Fruit fly (Drosophila melanogaster) whole organism, pupa: Measurements from ENCODE around the gene CG12307.

Experiments
- CG34367 ChIP-seq: fragments of 200-800 bp; sonication (Bioruptor generic); optimal IDR thresholded peaks from 2 replicates; lab custom pipeline; 2018; ENCODE audit warnings: missing biosample characterization, mild to moderate bottlenecking, missing genetic modification characterization
- CG4496 ChIP-seq: fragments of 200-800 bp; sonication (Bioruptor generic); IDR thresholded peaks from 3 replicates; pipeline ENCODE4 v1.3.6; 2022; ENCODE audit warnings: missing biosample characterization, missing genetic modification characterization
- CG8301 ChIP-seq: fragments of 200-800 bp; sonication (Bioruptor generic); optimal IDR thresholded peaks from 2 replicates; lab custom pipeline; 2018; ENCODE audit warnings: missing biosample characterization, mild to moderate bottlenecking, missing genetic modification characterization
- CG9948 ChIP-seq: fragments of 200-800 bp; sonication (Bioruptor generic); optimal IDR thresholded peaks from 2 replicates; lab custom pipeline; 2018; ENCODE audit warnings: missing biosample characterization, mild to moderate bottlenecking, missing genetic modification characterization, moderate library complexity
- D1 ChIP-seq: fragments of 200-800 bp; sonication (Bioruptor generic); optimal IDR thresholded peaks from 2 replicates; lab custom pipeline; 2018; ENCODE audit warnings: missing biosample characterization, mild to moderate bottlenecking, missing genetic modification characterization, moderate library complexity
- EcR ChIP-seq: fragments of 200-800 bp; sonication (Bioruptor generic); optimal IDR thresholded peaks from 3 replicates; lab custom pipeline; 2019; ENCODE audit warnings: missing biosample characterization, missing genetic modification characterization, mild to moderate bottlenecking, moderate library complexity, missing genetic modification reagents
- Ets98B ChIP-seq: fragments of 200-800 bp; sonication (Bioruptor generic); IDR thresholded peaks from 2 replicates; pipeline ENCODE4 v1.3.6; 2022; ENCODE audit warnings: missing biosample characterization, missing genetic modification characterization
- Pif1B ChIP-seq: fragments of 200-800 bp; sonication (Bioruptor generic); optimal IDR thresholded peaks from 3 replicates; lab custom pipeline; 2016; ENCODE audit warnings: missing biosample characterization, missing genetic modification characterization
- Snoo ChIP-seq: fragments of 200-800 bp; sonication (Bioruptor generic); optimal IDR thresholded peaks from 3 replicates; lab custom pipeline; 2017; ENCODE audit warnings: missing biosample characterization, mild to moderate bottlenecking, missing genetic modification characterization, inconsistent platforms
- fd96Ca ChIP-seq: fragments of 200-800 bp; sonication (Bioruptor generic); IDR thresholded peaks from 3 replicates; pipeline ENCODE4 v1.3.6; 2022; ENCODE audit warnings: missing biosample characterization, missing genetic modification characterization
- gl ChIP-seq: fragments of 200-800 bp; sonication (Bioruptor generic); optimal IDR thresholded peaks from 2 replicates; lab custom pipeline; 2018; ENCODE audit warnings: missing biosample characterization, mild to moderate bottlenecking, missing genetic modification characterization

Gene CG12307

DNA sequence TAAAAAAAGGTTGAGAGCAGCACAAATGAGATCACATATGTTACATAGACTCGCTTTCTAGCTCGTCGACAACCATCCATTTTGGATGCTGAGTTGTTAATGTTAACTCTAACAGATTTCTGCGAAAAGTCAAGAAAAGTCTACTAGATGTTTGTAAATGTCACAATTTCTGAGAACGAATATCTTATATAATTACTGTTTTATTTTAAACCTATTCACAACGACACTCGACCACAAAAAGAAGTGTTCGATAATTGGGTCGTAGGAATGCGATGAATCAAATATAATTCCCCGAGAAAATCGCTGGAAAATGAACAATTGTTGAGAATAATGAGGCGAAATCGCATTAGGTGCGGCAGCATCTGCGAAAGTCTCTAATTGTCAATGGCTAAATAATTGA lies 40.1 kb downstream of the CG12307 start, which contains the start of gene spag4:
spag4 (minus strand) TSS at position 101 of the 400 bp plus-strand sequence.
- TF ChIP-seq Snoo (tag; lab: Kevin White, UChicago) (no peak), gl (no peak), CG8301 (no peak), fd96Ca (no peak), Pif1B (no peak), Ets98B (GFP tag; lab: Robert Waterston, UW) (no peak), CG9948 (tag; lab: Kevin White, UChicago) (no peak), EcR (GFP tag; lab: Kevin White, UChicago) (no peak), CG34367 (tag; lab: Kevin White, UChicago) (no peak), CG4496 (GFP tag; lab: Robert Waterston, UW) (no peak), D1 (tag; lab: Kevin White, UChicago) (no peak)
